Fruit fly (Drosophila melanogaster): ENCODE measurements around the gene RanBP3.

Gene RanBP3

DNA sequence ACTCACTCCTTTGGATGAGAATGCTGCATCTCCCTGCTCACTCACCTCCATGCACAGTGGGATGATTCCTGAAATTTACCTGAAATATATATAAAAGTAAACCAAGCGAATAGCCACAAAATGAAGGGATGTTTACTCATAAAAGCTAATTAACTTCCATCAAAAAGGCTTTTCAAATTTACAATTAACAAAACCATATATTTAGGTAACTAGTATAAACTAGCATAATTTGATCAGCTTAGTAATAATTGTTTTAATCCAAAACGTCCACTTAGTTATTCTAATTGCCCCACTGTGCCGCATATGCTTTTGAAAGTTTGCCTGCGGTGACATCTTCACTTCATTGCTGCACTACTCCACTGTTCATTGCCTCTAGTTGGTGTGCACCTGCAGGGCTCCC, 31.3 kb upstream of the RanBP3 start (continued):
- no peak for TF ChIP-seq Fer2 (tag; optimal IDR thresholded peaks at IDR 0.05)
- TF ChIP-seq lbe (GFP tag; optimal IDR thresholded peaks at IDR 0.05), result no peak
- TF ChIP-seq NFAT (GFP tag; IDR thresholded peaks at IDR 0.05), result no peak
- peak; percentile 63 for TF ChIP-seq peb (GFP tag; IDR thresholded peaks at IDR 0.05)
- peak; percentile 75 for TF ChIP-seq grau (tag; optimal IDR thresholded peaks at IDR 0.05)
- TF ChIP-seq unpg (GFP tag; optimal IDR thresholded peaks at IDR 0.05), result peak; percentile 86
- peak; percentile 65 for TF ChIP-seq cato (GFP tag; optimal IDR thresholded peaks at IDR 0.05; ENCODE audit: borderline replicate concordance)
- TF ChIP-seq tna (GFP tag; IDR thresholded peaks at IDR 0.05; ENCODE audit: partially characterized antibody), result no peak
- no peak for TF ChIP-seq zfh2 (GFP tag; optimal IDR thresholded peaks at IDR 0.05)
- TF ChIP-seq CG6689 (GFP tag; IDR thresholded peaks at IDR 0.05), result peak; percentile 80
- peak; percentile 53 for TF ChIP-seq Max (GFP tag; optimal IDR thresholded peaks at IDR 0.05)
- peak; percentile 84 for TF ChIP-seq CG2875 (GFP tag; optimal IDR thresholded peaks at IDR 0.05)
- no peak for TF ChIP-seq CG10543 (GFP tag; optimal IDR thresholded peaks at IDR 0.05)
- TF ChIP-seq chinmo (GFP tag; IDR thresholded peaks at IDR 0.05; ENCODE audit: partially characterized antibody), result no peak
- TF ChIP-seq CG9876 (GFP tag; optimal IDR thresholded peaks at IDR 0.05), result peak; percentile 10
- no peak for TF ChIP-seq bowl (GFP tag; IDR thresholded peaks at IDR 0.05)
- TF ChIP-seq repo (GFP tag; optimal IDR thresholded peaks at IDR 0.05), result no peak
- TF ChIP-seq CG10366 (GFP tag; IDR thresholded peaks at IDR 0.05), result peak; percentile 49
- no peak for TF ChIP-seq gro (GFP tag; optimal IDR thresholded peaks at IDR 0.05)
- TF ChIP-seq CG1602 (GFP tag; optimal IDR thresholded peaks at IDR 0.05), result peak; percentile 72
- peak; percentile 53 for TF ChIP-seq esg (GFP tag; conservative IDR thresholded peaks at IDR 0.05)
- TF ChIP-seq CG14860 (GFP tag; IDR thresholded peaks at IDR 0.05; ENCODE audit: partially characterized antibody), result no peak
- TF ChIP-seq bbx (GFP tag; IDR thresholded peaks at IDR 0.05; ENCODE audit: partially characterized antibody), result no peak
- peak; percentile 52; the same call in 1 of the 3 replicates for TF ChIP-seq gce (GFP tag; IDR thresholded peaks at IDR 0.05)
- TF ChIP-seq CG30431 (GFP tag; optimal IDR thresholded peaks at IDR 0.05), result peak; percentile 71
- TF ChIP-seq CG18619 (GFP tag; optimal IDR thresholded peaks at IDR 0.05), result peak; percentile 50
- no peak for TF ChIP-seq sr (GFP tag; IDR thresholded peaks at IDR 0.05)
- peak; percentile 20 for TF ChIP-seq CG10147 (GFP tag; optimal IDR thresholded peaks at IDR 0.05)
- no peak for TF ChIP-seq pzg (GFP tag; optimal IDR thresholded peaks at IDR 0.05)
- no peak for TF ChIP-seq Poxn (GFP tag; IDR thresholded peaks at IDR 0.05)
- peak; percentile 35 for TF ChIP-seq CG4328 (GFP tag; optimal IDR thresholded peaks at IDR 0.05)
- no peak for TF ChIP-seq hbn (GFP tag; IDR thresholded peaks at IDR 0.05; ENCODE audit: partially characterized antibody)
- no peak for TF ChIP-seq CG6791 (GFP tag; IDR thresholded peaks at IDR 0.05; ENCODE audit: partially characterized antibody)
- TF ChIP-seq CG7556 (GFP tag; optimal IDR thresholded peaks at IDR 0.05), result peak; percentile 76
- TF ChIP-seq org-1 (GFP tag; optimal IDR thresholded peaks at IDR 0.05), result peak; percentile 63
- no peak for TF ChIP-seq Dbx (GFP tag; IDR thresholded peaks at IDR 0.05)
- TF ChIP-seq ken (GFP tag; IDR thresholded peaks at IDR 0.05), result peak; percentile 48; the same call in 1 of the 3 replicates
- TF ChIP-seq her (GFP tag; optimal IDR thresholded peaks at IDR 0.05), result no peak
- peak; percentile 83 for TF ChIP-seq tio (GFP tag; optimal IDR thresholded peaks at IDR 0.05)
- TF ChIP-seq sisA (GFP tag; IDR thresholded peaks at IDR 0.05), result peak; percentile 79
- TF ChIP-seq sqz (GFP tag; optimal IDR thresholded peaks at IDR 0.05), result peak; percentile 20
- TF ChIP-seq hkb (optimal IDR thresholded peaks at IDR 0.05), result no peak
- TF ChIP-seq hkb (GFP tag; IDR thresholded peaks at IDR 0.05), result peak; percentile 77
- TF ChIP-seq CG8388 (GFP tag; optimal IDR thresholded peaks at IDR 0.05), result peak; percentile 85
- peak; percentile 43 for TF ChIP-seq CG17802 (tag; optimal IDR thresholded peaks at IDR 0.05)
- TF ChIP-seq Aef1 (GFP tag; IDR thresholded peaks at IDR 0.05), result peak; percentile 30; the same call in 1 of the 3 replicates
- TF ChIP-seq CG13123 (GFP tag; optimal IDR thresholded peaks at IDR 0.05), result peak; percentile 3
- TF ChIP-seq CG17385 (GFP tag; optimal IDR thresholded peaks at IDR 0.05), result peak; percentile 60
- TF ChIP-seq Asciz (GFP tag; optimal IDR thresholded peaks at IDR 0.05), result peak; percentile 71
- peak; percentile 83 for TF ChIP-seq PHDP (tag; optimal IDR thresholded peaks at IDR 0.05)
- TF ChIP-seq CG10959 (GFP tag; IDR thresholded peaks at IDR 0.05), result peak; percentile 53; the same call in 1 of the 2 replicates
